Worm (Caenorhabditis elegans) whole organism, midembryonic: ENCODE results near the gene dnj-14.
A peak's percentile ranks its signal among the peaks of the same experiment; 100 is the strongest.

ENCODE experiments used
- T22C8.4 ChIP-seq: fragments of 200-800 bp; sonication (Bioruptor generic); IDR thresholded peaks from 2 replicates; pipeline ENCODE4 v1.3.6; 2022; ENCODE audit warnings: missing genetic modification characterization, missing compliant biosample characterization
- cog-1 ChIP-seq: sonication (generic microtip); optimal IDR thresholded peaks from 2 replicates; lab custom pipeline; 2016; ENCODE audit warnings: missing genetic modification characterization, missing compliant biosample characterization
- flt-1 ChIP-seq: fragments of 200-800 bp; sonication (Bioruptor generic); IDR thresholded peaks from 2 replicates; pipeline ENCODE4 v1.3.6; 2022; ENCODE audit warnings: missing genetic modification characterization, missing compliant biosample characterization
- klf-2 ChIP-seq: fragments of 200-800 bp; sonication (Bioruptor generic); conservative IDR thresholded peaks from 2 replicates; pipeline ENCODE4 v1.3.6; 2022; ENCODE audit warnings: missing genetic modification reagents, missing genetic modification characterization, missing compliant biosample characterization
- med-1 ChIP-seq: sonication (generic microtip); optimal IDR thresholded peaks from 2 replicates; lab custom pipeline; 2017; ENCODE audit warnings: missing genetic modification characterization, mild to moderate bottlenecking, missing compliant biosample characterization, antibody characterized with exemption, missing genetic modification reagents; ENCODE audit not compliant: insufficient read depth
- ref-1 ChIP-seq: fragments of 200-800 bp; sonication (Bioruptor generic); conservative IDR thresholded peaks from 2 replicates; pipeline ENCODE4 v1.3.6; 2022; ENCODE audit warnings: missing genetic modification reagents, missing genetic modification characterization, missing compliant biosample characterization
- tab-1 ChIP-seq: fragments of 200-800 bp; sonication (Bioruptor generic); IDR thresholded peaks from 2 replicates; pipeline ENCODE4 v1.3.6; 2022; ENCODE audit warnings: missing genetic modification characterization, missing compliant biosample characterization
- ztf-23 ChIP-seq: fragments of 200-800 bp; sonication (Bioruptor generic); IDR thresholded peaks from 2 replicates; pipeline ENCODE4 v1.3.6; 2022; ENCODE audit warnings: missing genetic modification reagents, missing genetic modification characterization, missing compliant biosample characterization
- ztf-29 ChIP-seq: fragments of 200-800 bp; sonication (Bioruptor generic); IDR thresholded peaks from 2 replicates; pipeline ENCODE4 v1.3.6; 2022; ENCODE audit warnings: missing genetic modification reagents, missing genetic modification characterization, missing compliant biosample characterization

dnj-14 gene

DNA sequence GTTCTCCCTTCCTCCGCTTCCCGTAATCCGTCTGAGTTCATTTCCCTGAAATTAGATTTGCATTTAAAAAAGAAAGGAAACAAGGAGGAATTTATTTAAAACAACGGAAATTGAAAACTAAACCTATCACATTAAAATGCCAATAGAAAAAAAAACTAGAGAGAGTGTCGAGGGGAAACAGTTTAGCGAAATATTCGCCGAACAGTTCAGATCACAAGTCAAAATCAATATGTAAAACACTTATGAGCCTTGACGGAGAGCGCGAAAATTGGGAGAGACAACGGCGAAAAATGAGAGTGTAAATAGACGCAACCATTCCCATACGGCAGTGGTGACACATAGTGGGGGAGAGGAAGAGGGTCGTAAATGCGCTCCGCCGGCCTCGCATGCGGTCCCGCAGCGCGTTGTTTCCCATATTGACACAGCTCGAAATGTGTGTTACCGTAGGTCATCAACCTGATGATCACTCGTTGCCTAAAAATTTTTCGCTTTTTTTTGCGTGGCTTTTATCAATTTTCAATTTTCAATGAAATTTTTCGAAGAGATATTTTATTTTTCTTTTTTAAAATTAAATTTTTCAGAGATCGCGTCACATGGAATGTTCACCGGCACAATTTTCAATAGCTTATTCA is at the start of gene dnj-14, which contains the start of gene glit-1:
TSS of gene dnj-14 (minus strand) at position 51 of the 632 bp plus-strand sequence.
TSS of gene glit-1 (plus strand) at position 582 of the 632 bp plus-strand sequence.
- no peak for TF ChIP-seq tab-1
- TF ChIP-seq med-1 (GFP tag; lab: Kevin White, UChicago), result no peak
- TF ChIP-seq ztf-29 (GFP tag; lab: Robert Waterston, UW), result no peak
- TF ChIP-seq T22C8.4 (GFP tag; lab: Robert Waterston, UW), result peak; percentile 5; the same call in 1 of the 2 replicates
- peak; percentile 72 for TF ChIP-seq flt-1
- TF ChIP-seq ztf-23 (GFP tag; lab: Robert Waterston, UW), result peak; percentile 77
- TF ChIP-seq cog-1 (tag; lab: Kevin White, UChicago), result peak; percentile 83
- TF ChIP-seq klf-2 (GFP tag; lab: Robert Waterston, UW), result no peak
- no peak for TF ChIP-seq ref-1 (GFP tag; lab: Robert Waterston, UW)

DNA sequence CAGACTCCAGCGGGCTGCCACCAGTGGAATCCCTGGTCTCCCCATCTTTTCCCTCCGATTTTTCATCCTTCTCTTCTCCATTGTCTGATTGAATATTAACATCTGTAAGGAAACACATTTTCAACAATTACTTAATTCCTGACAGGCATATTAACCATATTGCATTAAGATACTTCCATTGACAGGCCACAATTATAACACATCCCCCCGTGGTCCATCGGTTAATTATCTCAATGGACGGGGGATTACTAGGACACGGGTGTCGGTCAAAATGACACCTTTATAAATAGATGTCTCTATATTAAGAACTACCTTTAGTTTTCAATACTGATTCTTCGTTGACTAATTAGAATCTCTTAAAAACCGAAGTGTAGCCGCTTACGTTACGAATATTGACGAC is 48.2 kb upstream of the dnj-14 start:
- TF ChIP-seq ztf-23 (GFP tag; lab: Robert Waterston, UW) (no peak), cog-1 (tag; lab: Kevin White, UChicago) (no peak), ref-1 (GFP tag; lab: Robert Waterston, UW) (no peak)

DNA sequence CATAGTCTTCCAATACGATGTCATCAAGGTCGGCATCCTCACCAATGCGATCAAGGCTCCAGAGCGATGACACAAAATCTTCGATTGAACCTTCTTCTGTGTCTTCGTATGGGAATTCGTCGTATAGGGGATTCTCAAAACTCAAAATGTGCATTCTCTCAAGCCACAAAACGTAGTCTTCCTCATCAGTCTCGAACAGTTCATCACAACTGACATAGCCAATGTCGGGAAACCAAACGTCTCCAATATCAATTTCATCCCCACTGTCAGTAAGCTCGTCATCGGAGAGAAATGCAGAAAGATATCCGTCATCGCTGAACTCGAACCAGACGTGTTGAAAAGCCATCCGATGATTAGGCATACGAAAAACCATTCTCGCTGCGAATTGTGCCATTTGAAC is 43.2 kb upstream of the dnj-14 start, which contains the start of gene C39E6.2:
TSS of gene C39E6.2 (minus strand) at position 394 of the 400 bp plus-strand sequence.
- TF ChIP-seq med-1 (GFP tag; lab: Kevin White, UChicago) (no peak), klf-2 (GFP tag; lab: Robert Waterston, UW) (no peak), ztf-29 (GFP tag; lab: Robert Waterston, UW) (no peak), flt-1 (no peak), ref-1 (GFP tag; lab: Robert Waterston, UW) (no peak), tab-1 (no peak), cog-1 (tag; lab: Kevin White, UChicago) (no peak), T22C8.4 (GFP tag; lab: Robert Waterston, UW) (no peak), ztf-23 (GFP tag; lab: Robert Waterston, UW) (no peak)

DNA sequence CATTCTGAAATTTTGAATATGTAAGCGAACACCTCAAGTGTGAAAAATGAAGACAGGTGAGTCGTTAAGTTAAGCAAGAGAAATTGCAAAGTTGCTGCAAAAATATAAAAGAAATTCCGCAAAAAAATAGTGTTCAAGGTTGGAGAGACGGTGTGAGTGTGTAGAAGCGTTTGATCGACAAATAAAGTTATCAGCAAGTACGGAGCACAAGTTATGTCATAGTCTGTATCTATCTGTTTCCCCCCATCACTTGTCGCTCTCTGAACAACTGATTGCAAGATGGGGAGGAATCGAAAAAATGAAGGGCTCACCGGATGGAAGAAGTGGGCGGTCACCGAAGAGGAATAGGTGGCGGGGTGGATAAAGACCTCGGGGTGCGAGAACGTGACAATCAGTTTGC is 37.5 kb upstream of the dnj-14 start, which contains the start of gene lon-2:
TSS of gene lon-2 (minus strand) at position 4 of the 400 bp plus-strand sequence.
- TF ChIP-seq T22C8.4 (GFP tag; lab: Robert Waterston, UW) (no peak), flt-1 (no peak), klf-2 (GFP tag; lab: Robert Waterston, UW) (no peak)

DNA sequence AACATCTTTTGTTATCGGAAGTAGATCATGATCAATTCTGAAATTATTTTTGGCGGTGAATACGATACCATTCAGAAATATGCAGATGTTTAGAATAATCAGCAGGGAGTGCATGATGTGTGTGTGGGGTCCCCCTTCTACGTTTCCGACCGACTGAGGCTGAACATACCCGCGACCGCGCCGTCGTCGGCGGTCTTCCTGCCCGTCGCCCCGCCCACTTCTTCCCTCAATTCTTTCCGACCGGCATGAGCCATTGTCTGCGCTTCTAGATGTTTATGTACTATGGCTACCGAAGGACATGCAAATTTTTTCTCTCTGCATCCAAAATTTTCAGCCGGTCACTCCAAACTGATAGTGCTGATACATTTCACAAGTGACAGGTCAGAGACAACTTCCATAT is 32.5 kb upstream of the dnj-14 start:
- TF ChIP-seq med-1 (GFP tag; lab: Kevin White, UChicago) (no peak), ztf-23 (GFP tag; lab: Robert Waterston, UW) (no peak), cog-1 (tag; lab: Kevin White, UChicago) (no peak), flt-1 (no peak), ref-1 (GFP tag; lab: Robert Waterston, UW) (no peak), T22C8.4 (GFP tag; lab: Robert Waterston, UW) (no peak), tab-1 (no peak), klf-2 (GFP tag; lab: Robert Waterston, UW) (no peak), ztf-29 (GFP tag; lab: Robert Waterston, UW) (no peak)

DNA sequence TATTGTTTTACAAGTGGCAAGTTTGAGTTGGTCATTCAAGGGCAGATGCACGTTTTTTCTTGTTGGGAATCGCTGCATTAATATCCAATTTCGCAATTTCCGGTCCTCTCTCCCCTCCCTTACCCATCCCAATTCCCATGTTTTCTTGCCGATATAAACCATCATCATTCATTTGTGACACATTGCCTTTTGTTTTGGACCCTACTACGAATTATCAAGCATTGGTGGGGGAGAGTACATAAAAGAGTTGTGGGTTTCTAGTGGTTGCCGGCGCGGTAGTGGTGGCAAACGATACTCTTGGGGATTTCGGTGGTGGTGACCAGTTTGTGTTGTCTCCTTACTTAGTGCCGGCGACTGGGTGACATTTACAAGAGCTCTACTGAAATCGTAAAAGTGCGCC is 30.7 kb upstream of the dnj-14 start:
- TF ChIP-seq flt-1, result 0 out of 2 replicates have a peak, but pooled peaks have one; percentile 27
- no peak for TF ChIP-seq cog-1 (tag; lab: Kevin White, UChicago)

DNA sequence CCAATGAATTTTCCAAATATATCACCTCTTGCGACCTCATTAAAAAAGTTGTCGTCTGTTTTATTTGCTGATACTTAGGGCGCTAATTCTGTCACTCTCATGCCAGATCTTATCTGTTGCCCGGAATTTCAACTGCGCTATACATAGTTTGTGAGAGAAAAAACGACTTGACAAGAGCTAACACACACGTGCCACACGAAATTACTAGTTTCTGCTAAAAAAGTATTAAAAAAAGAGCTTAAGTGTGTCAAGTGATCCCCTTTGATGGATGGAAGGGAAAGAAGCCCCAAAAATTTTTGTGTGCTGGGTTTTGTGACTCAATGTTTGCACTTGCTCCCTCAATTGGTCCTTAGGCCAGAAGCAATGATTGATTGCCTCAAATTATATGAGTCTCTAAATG is 29.1 kb upstream of the dnj-14 start:
- TF ChIP-seq tab-1 (no peak), ztf-23 (GFP tag; lab: Robert Waterston, UW) (no peak), flt-1 (no peak), med-1 (GFP tag; lab: Kevin White, UChicago) (no peak), ztf-29 (GFP tag; lab: Robert Waterston, UW) (no peak), cog-1 (tag; lab: Kevin White, UChicago) (no peak), klf-2 (GFP tag; lab: Robert Waterston, UW) (no peak)

DNA sequence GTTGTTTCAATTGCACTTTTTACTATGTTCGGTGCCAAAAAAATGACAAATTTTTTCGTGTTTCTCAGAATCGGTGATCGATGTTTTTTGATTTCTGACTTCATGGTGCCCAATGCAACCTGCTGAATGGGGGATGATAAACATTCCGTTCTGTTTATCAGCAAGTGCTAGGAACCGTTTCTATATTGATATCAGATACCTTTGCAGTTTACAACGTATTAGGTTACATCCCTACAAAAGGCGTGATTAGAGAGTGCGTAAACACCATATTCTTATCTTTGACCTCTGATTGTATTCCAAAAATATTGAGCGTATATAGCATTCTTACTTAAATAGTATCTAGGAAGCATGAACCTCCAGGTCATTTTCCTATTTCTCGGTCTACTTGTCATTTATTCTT is 21.2 kb upstream of the dnj-14 start, which contains the start of gene aman-1:
TSS of gene aman-1 (plus strand) at position 344 of the 400 bp plus-strand sequence.
- TF ChIP-seq klf-2 (GFP tag; lab: Robert Waterston, UW), result no peak
- TF ChIP-seq ztf-29 (GFP tag; lab: Robert Waterston, UW), result no peak
- no peak for TF ChIP-seq med-1 (GFP tag; lab: Kevin White, UChicago)
- no peak for TF ChIP-seq ref-1 (GFP tag; lab: Robert Waterston, UW)
- TF ChIP-seq flt-1, result no peak
- TF ChIP-seq tab-1, result no peak

DNA sequence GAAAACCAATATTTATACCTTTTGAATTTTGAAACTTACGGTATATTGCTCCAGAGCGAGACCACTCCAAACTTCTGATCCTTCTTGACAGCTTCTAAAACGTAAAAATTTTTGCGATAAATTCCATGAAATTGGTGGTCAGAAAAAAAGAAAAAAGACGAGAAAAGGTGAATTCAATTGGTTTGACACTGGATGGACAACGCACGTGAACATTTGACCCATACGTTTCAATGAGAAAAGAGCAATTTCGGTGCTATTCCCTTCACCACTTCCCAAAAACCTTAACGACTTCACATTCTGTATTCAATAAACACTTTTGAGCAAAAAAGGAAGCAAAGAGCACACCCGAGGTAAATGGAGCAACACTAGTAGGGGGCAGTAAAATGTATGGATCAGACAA is 15.8 kb upstream of the dnj-14 start, which contains the start of gene acc-3:
TSS of gene acc-3 (minus strand) at position 101 of the 400 bp plus-strand sequence.
- TF ChIP-seq tab-1, result no peak
- TF ChIP-seq T22C8.4 (GFP tag; lab: Robert Waterston, UW), result no peak
- TF ChIP-seq med-1 (GFP tag; lab: Kevin White, UChicago), result no peak
